Fruit fly (Drosophila melanogaster) whole organism, prepupa: ENCODE data around the gene RanGAP.

Source experiments
- Blimp-1 ChIP-seq: fragments of 200-800 bp; sonication (Bioruptor generic); optimal IDR thresholded peaks from 3 replicates; lab custom pipeline; 2017; ENCODE audit warnings: missing biosample characterization, missing genetic modification characterization, mild to moderate bottlenecking, moderate library complexity, missing genetic modification reagents
- CG11294 ChIP-seq: fragments of 200-800 bp; sonication (Bioruptor generic); IDR thresholded peaks from 2 replicates; pipeline ENCODE4 v1.3.6; 2022; ENCODE audit warnings: missing biosample characterization, missing genetic modification characterization
- CG11762 ChIP-seq: fragments of 200-800 bp; sonication (Bioruptor generic); optimal IDR thresholded peaks from 3 replicates; lab custom pipeline; 2016; ENCODE audit warnings: missing biosample characterization, missing genetic modification characterization; ENCODE audit not compliant: insufficient read depth
- CG11902 ChIP-seq: fragments of 200-800 bp; sonication (Bioruptor generic); optimal IDR thresholded peaks from 3 replicates; lab custom pipeline; 2016; ENCODE audit warnings: missing biosample characterization, missing genetic modification characterization
- CG15336 ChIP-seq: fragments of 200-800 bp; sonication (Bioruptor generic); IDR thresholded peaks from 2 replicates; pipeline ENCODE4 v1.3.6; 2022; ENCODE audit warnings: missing biosample characterization, missing genetic modification characterization
- CG1621 ChIP-seq: fragments of 200-800 bp; sonication (Bioruptor generic); optimal IDR thresholded peaks from 3 replicates; lab custom pipeline; 2018; ENCODE audit warnings: missing biosample characterization, mild to moderate bottlenecking, missing genetic modification characterization
- CG16779 ChIP-seq: fragments of 200-800 bp; sonication (Bioruptor generic); optimal IDR thresholded peaks from 3 replicates; lab custom pipeline; 2017; ENCODE audit warnings: missing biosample characterization, mild to moderate bottlenecking, missing genetic modification characterization
- CG3032 ChIP-seq: fragments of 200-800 bp; optimal IDR thresholded peaks from 2 replicates; lab custom pipeline; 2019; ENCODE audit warnings: missing biosample characterization, mild to moderate bottlenecking, missing genetic modification characterization, moderate library complexity
- CG31627 ChIP-seq: fragments of 200-800 bp; sonication (Bioruptor generic); optimal IDR thresholded peaks from 3 replicates; lab custom pipeline; 2016; ENCODE audit warnings: missing biosample characterization, missing genetic modification characterization
- CG32006 ChIP-seq: fragments of 200-800 bp; sonication (Bioruptor generic); optimal IDR thresholded peaks from 3 replicates; lab custom pipeline; 2017; ENCODE audit warnings: missing biosample characterization, mild to moderate bottlenecking, missing genetic modification characterization
- CG34406 ChIP-seq: fragments of 200-800 bp; sonication (Bioruptor generic); optimal IDR thresholded peaks from 3 replicates; lab custom pipeline; 2016; ENCODE audit warnings: missing biosample characterization, missing genetic modification characterization
- CG3919 ChIP-seq: fragments of 200-800 bp; sonication (Bioruptor generic); optimal IDR thresholded peaks from 3 replicates; lab custom pipeline; 2016; ENCODE audit warnings: missing biosample characterization, missing genetic modification characterization
- CG6276 ChIP-seq: fragments of 200-800 bp; sonication (Bioruptor generic); optimal IDR thresholded peaks from 2 replicates; lab custom pipeline; 2017; ENCODE audit warnings: missing biosample characterization, mild to moderate bottlenecking, missing genetic modification characterization
- CG6792 ChIP-seq: fragments of 200-800 bp; sonication (Bioruptor generic); optimal IDR thresholded peaks from 3 replicates; lab custom pipeline; 2016; ENCODE audit warnings: missing biosample characterization, missing genetic modification characterization
- CG6808 ChIP-seq: fragments of 200-800 bp; sonication (Bioruptor generic); optimal IDR thresholded peaks from 3 replicates; lab custom pipeline; 2017; ENCODE audit warnings: missing biosample characterization, missing genetic modification characterization, mild to moderate bottlenecking, moderate library complexity, missing genetic modification reagents
- CG6854 ChIP-seq: fragments of 200-800 bp; sonication (Bioruptor generic); optimal IDR thresholded peaks from 2 replicates; lab custom pipeline; 2017; ENCODE audit warnings: missing biosample characterization, mild to moderate bottlenecking, missing genetic modification characterization
- CG7368 ChIP-seq: fragments of 200-800 bp; sonication (Bioruptor generic); optimal IDR thresholded peaks from 3 replicates; lab custom pipeline; 2016; ENCODE audit warnings: missing biosample characterization, missing genetic modification characterization
- CG8119 ChIP-seq: fragments of 200-800 bp; sonication (Bioruptor generic); IDR thresholded peaks from 3 replicates; pipeline ENCODE4 v1.3.6; 2022; ENCODE audit warnings: missing biosample characterization, missing genetic modification characterization
- CG8319 ChIP-seq: fragments of 200-800 bp; sonication (Bioruptor generic); optimal IDR thresholded peaks from 3 replicates; lab custom pipeline; 2016; ENCODE audit warnings: missing biosample characterization, missing genetic modification characterization
- CG8632 ChIP-seq: fragments of 200-800 bp; sonication (Bioruptor generic); optimal IDR thresholded peaks from 3 replicates; lab custom pipeline; 2016; ENCODE audit warnings: missing biosample characterization, missing genetic modification characterization
- Eip75B ChIP-seq: fragments of 200-800 bp; sonication (Bioruptor generic); optimal IDR thresholded peaks from 3 replicates; lab custom pipeline; 2016; ENCODE audit warnings: missing biosample characterization, missing genetic modification characterization
- Eip93F ChIP-seq: fragments of 200-800 bp; sonication (Bioruptor generic); optimal IDR thresholded peaks from 2 replicates; lab custom pipeline; 2016; ENCODE audit warnings: missing biosample characterization, mild to moderate bottlenecking, missing genetic modification characterization
- Ets96B ChIP-seq: fragments of 200-800 bp; optimal IDR thresholded peaks from 2 replicates; lab custom pipeline; 2019; ENCODE audit warnings: missing biosample characterization, mild to moderate bottlenecking, missing genetic modification characterization, moderate library complexity
- Hr38 ChIP-seq: sonication (Bioruptor generic); optimal IDR thresholded peaks from 2 replicates; lab custom pipeline; 2016; ENCODE audit warnings: missing biosample characterization, missing genetic modification characterization
- Hr4 ChIP-seq: fragments of 200-800 bp; sonication (Bioruptor generic); optimal IDR thresholded peaks from 3 replicates; lab custom pipeline; 2016; ENCODE audit warnings: missing biosample characterization, missing genetic modification characterization
- Lpt ChIP-seq: fragments of 200-800 bp; sonication (Bioruptor generic); optimal IDR thresholded peaks from 3 replicates; lab custom pipeline; 2016; ENCODE audit warnings: missing biosample characterization, missing genetic modification characterization
- Met ChIP-seq: fragments of 200-800 bp; sonication (Bioruptor generic); optimal IDR thresholded peaks from 3 replicates; lab custom pipeline; 2016; ENCODE audit warnings: missing biosample characterization, missing genetic modification characterization
- OdsH ChIP-seq: fragments of 200-800 bp; sonication (Bioruptor generic); optimal IDR thresholded peaks from 3 replicates; lab custom pipeline; 2016; ENCODE audit warnings: missing biosample characterization, missing genetic modification characterization
- Smox ChIP-seq: fragments of 200-800 bp; sonication (Bioruptor generic); optimal IDR thresholded peaks from 3 replicates; lab custom pipeline; 2016; ENCODE audit warnings: missing biosample characterization, missing genetic modification characterization
- Sox102F ChIP-seq: fragments of 200-800 bp; sonication (Bioruptor generic); optimal IDR thresholded peaks from 2 replicates; lab custom pipeline; 2016; ENCODE audit warnings: missing biosample characterization, mild to moderate bottlenecking, missing genetic modification characterization
- Sox15 ChIP-seq: fragments of 200-800 bp; sonication (Bioruptor generic); optimal IDR thresholded peaks from 3 replicates; lab custom pipeline; 2016; ENCODE audit warnings: missing biosample characterization, missing genetic modification characterization
- achi ChIP-seq: fragments of 200-800 bp; sonication (Bioruptor generic); optimal IDR thresholded peaks from 3 replicates; lab custom pipeline; 2016; ENCODE audit warnings: missing biosample characterization, missing genetic modification characterization
- acj6 ChIP-seq: fragments of 200-800 bp; sonication (Bioruptor generic); optimal IDR thresholded peaks from 3 replicates; lab custom pipeline; 2016; ENCODE audit warnings: missing biosample characterization, missing genetic modification characterization
- cyc ChIP-seq: fragments of 200-800 bp; sonication (Bioruptor generic); optimal IDR thresholded peaks from 3 replicates; lab custom pipeline; 2016; ENCODE audit warnings: missing biosample characterization, missing genetic modification characterization
- dac ChIP-seq: fragments of 200-800 bp; sonication (Bioruptor generic); optimal IDR thresholded peaks from 2 replicates; lab custom pipeline; 2017; ENCODE audit warnings: missing biosample characterization, mild to moderate bottlenecking, missing genetic modification characterization
- dsx ChIP-seq: fragments of 200-800 bp; optimal IDR thresholded peaks from 3 replicates; lab custom pipeline; 2019; ENCODE audit warnings: missing biosample characterization, mild to moderate bottlenecking, missing genetic modification characterization, moderate library complexity; ENCODE audit not compliant: poor library complexity, severe bottlenecking
- eg ChIP-seq: fragments of 200-800 bp; sonication (Bioruptor generic); IDR thresholded peaks from 3 replicates; pipeline ENCODE4 v1.3.6; 2022; ENCODE audit warnings: missing biosample characterization, missing genetic modification characterization
- esn ChIP-seq: fragments of 200-800 bp; sonication (Bioruptor generic); optimal IDR thresholded peaks from 2 replicates; lab custom pipeline; 2016; ENCODE audit warnings: missing biosample characterization, mild to moderate bottlenecking, missing genetic modification characterization, moderate library complexity
- fd59A ChIP-seq: fragments of 200-800 bp; sonication (Bioruptor generic); optimal IDR thresholded peaks from 2 replicates; lab custom pipeline; 2017; ENCODE audit warnings: missing biosample characterization, mild to moderate bottlenecking, missing genetic modification characterization, missing genetic modification reagents
- fkh ChIP-seq: fragments of 200-800 bp; sonication (Bioruptor generic); optimal IDR thresholded peaks from 3 replicates; lab custom pipeline; 2017; ENCODE audit warnings: missing biosample characterization, mild to moderate bottlenecking, missing genetic modification characterization, moderate library complexity
- net ChIP-seq: fragments of 200-800 bp; sonication (Bioruptor generic); optimal IDR thresholded peaks from 3 replicates; lab custom pipeline; 2016; ENCODE audit warnings: missing biosample characterization, missing genetic modification characterization
- pdm3 ChIP-seq: fragments of 200-800 bp; sonication (Bioruptor generic); optimal IDR thresholded peaks from 3 replicates; lab custom pipeline; 2016; ENCODE audit warnings: missing biosample characterization, missing genetic modification characterization
- salr ChIP-seq, 2 experiments: fragments of 200-800 bp; sonication (Bioruptor generic); optimal IDR thresholded peaks; 3 replicates each; lab custom pipeline; 2016 to 2018; ENCODE audit warnings: missing biosample characterization in 2 of 2, missing genetic modification characterization in 2 of 2, mild to moderate bottlenecking in 1 of 2
- ss ChIP-seq, 2 experiments: fragments of 200-800 bp; sonication (Bioruptor generic); optimal IDR thresholded peaks; 2 replicates in 1 of 2; 3 replicates in 1 of 2; lab custom pipeline; 2017 to 2018; ENCODE audit warnings: mild to moderate bottlenecking in 2 of 2, missing biosample characterization in 2 of 2, missing genetic modification characterization in 2 of 2, moderate library complexity in 1 of 2
- svp ChIP-seq: fragments of 200-800 bp; sonication (Bioruptor generic); peaks from one replicate; lab custom pipeline; 2016; ENCODE audit warnings: missing biosample characterization, missing genetic modification characterization
- topi ChIP-seq: fragments of 200-800 bp; sonication (Bioruptor generic); optimal IDR thresholded peaks from 3 replicates; lab custom pipeline; 2016; ENCODE audit warnings: missing biosample characterization, missing genetic modification characterization
- vri ChIP-seq: fragments of 200-800 bp; sonication (Bioruptor generic); optimal IDR thresholded peaks from 3 replicates; lab custom pipeline; 2016; ENCODE audit warnings: missing biosample characterization, mild to moderate bottlenecking, missing genetic modification characterization

RanGAP gene

DNA sequence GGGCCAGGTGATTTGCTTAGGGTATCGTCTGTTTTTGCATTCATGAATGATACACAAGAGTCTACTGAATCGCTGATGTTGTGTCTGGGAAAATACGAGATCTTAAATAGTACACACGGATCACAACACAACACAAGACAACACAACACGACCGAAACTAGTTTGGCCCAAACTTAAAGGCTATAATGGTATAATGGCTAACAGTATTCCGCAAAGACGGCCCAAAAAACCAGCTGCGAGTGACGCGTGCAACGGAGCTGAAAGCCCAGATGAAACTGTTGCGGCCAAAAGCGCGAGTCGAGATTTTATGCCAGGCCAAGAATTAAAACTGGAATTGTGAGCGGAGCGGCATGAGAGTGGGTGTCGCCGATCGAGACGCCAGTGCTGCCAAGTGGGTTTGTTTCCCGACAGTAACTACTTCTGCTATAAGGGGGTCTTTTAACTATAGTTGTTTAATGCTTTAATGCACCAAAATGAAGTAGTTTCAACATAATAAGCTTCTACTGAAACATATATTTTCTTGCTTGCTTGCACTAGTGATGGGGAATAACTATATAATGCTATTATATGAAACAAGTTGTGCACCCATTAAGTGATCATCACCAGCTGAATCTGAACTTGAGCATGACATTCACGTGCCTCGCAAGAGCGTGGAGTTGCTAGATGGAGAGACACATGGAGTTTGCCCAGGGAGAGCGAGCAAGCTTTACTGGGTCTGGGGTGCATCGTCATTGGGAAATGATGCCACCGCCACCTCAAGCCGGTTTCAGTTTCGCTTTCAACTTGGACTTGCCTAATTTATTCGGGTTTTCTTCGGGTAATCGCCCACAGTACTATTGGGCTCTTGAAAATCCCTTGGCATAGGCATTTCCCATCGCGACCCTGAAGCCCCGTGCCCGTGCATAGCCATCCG, 2.8 kb upstream of the RanGAP start (continued):
- peak; percentile 13 for TF ChIP-seq Eip75B (GFP tag; lab: Kevin White, UChicago)

DNA sequence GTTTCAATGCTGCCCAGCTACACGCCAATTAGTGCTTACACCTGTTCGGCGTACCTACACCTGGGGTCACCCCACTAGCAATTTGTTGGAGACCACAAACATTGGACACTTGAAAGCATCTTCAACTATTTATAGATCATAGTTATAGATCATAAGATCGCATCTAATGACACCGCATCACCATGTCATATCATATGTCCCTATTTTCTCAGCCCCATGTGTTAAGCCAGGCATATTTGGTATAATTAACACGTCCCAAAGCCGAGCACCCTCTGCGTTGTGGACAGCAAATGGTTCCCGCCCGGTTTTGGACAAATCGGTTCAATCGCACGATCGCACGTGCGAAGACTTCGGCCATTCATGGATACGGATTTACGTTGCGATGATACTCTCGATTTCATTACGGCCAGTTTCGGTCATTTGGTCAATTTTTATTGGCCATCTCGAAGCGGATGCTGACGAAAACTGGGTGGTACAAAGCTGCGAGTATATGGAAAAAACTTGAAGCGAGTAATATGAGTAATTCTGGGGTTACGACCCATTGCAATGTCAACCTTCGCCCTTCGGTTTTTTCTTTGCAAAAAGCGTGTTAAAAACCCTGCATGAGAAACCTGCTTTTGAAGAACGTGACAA, 2.0 kb upstream of the RanGAP start:
- TF ChIP-seq CG16779 (tag; lab: Kevin White, UChicago), result peak; percentile 33
- peak; percentile 59 for TF ChIP-seq Sox15 (GFP tag; lab: Kevin White, UChicago)
- TF ChIP-seq dac (GFP tag; lab: Kevin White, UChicago), result peak; percentile 67
- TF ChIP-seq CG32006 (GFP tag; lab: Kevin White, UChicago), result peak; percentile 68
- TF ChIP-seq Ets96B, result peak; percentile 81
- no peak for TF ChIP-seq CG11762 (GFP tag; lab: Kevin White, UChicago)
- TF ChIP-seq CG6792 (GFP tag; lab: Kevin White, UChicago), result peak; percentile 3
- peak; percentile 5 for TF ChIP-seq dsx (GFP tag; lab: Kevin White, UChicago)
- TF ChIP-seq acj6 (GFP tag; lab: Kevin White, UChicago), result peak; percentile 74
- peak; percentile 69 for TF ChIP-seq Blimp-1 (GFP tag; lab: Kevin White, UChicago)
- TF ChIP-seq net (GFP tag; lab: Kevin White, UChicago), result peak; percentile 86
- peak; percentile 34 to 75 for TF ChIP-seq salr (GFP tag; optimal IDR thresholded peaks at IDR 0.05; lab: Kevin White, UChicago)
- peak; percentile 74 for TF ChIP-seq CG34406 (GFP tag; lab: Kevin White, UChicago)
- peak; percentile 68 for TF ChIP-seq svp (GFP tag; lab: Kevin White, UChicago)
- TF ChIP-seq CG15336 (GFP tag; lab: Robert Waterston, UW), result peak; percentile 74
- peak; percentile 21 for TF ChIP-seq CG8632
- TF ChIP-seq vri (GFP tag; lab: Kevin White, UChicago), result no peak
- peak; percentile 83 for TF ChIP-seq achi (GFP tag; lab: Kevin White, UChicago)
- TF ChIP-seq topi (GFP tag; lab: Kevin White, UChicago), result peak; percentile 49
- TF ChIP-seq CG3032, result peak; percentile 54
- peak; percentile 11 for TF ChIP-seq CG31627 (GFP tag; lab: Kevin White, UChicago)
- TF ChIP-seq fkh (GFP tag; lab: Kevin White, UChicago), result no peak
- TF ChIP-seq CG3919 (GFP tag; lab: Kevin White, UChicago), result peak; percentile 48
- TF ChIP-seq pdm3 (GFP tag; lab: Kevin White, UChicago), result peak; percentile 61
- peak; percentile 7 for TF ChIP-seq CG7368 (GFP tag; lab: Kevin White, UChicago)
- TF ChIP-seq CG6276 (GFP tag; lab: Kevin White, UChicago), result no peak
- no peak for TF ChIP-seq CG11294 (GFP tag; lab: Robert Waterston, UW)
- peak; percentile 59 for TF ChIP-seq CG1621
- TF ChIP-seq OdsH, result peak; percentile 83
- TF ChIP-seq CG8119 (GFP tag; lab: Robert Waterston, UW), result peak; percentile 77
- TF ChIP-seq Met (GFP tag; lab: Kevin White, UChicago), result no peak
- TF ChIP-seq Eip93F (GFP tag; lab: Kevin White, UChicago), result no peak
- no peak for TF ChIP-seq Lpt (GFP tag; lab: Kevin White, UChicago)
- TF ChIP-seq Hr38 (GFP tag; lab: Kevin White, UChicago), result no peak
- TF ChIP-seq Sox102F (GFP tag; lab: Kevin White, UChicago), result peak; percentile 16
- TF ChIP-seq CG6808 (GFP tag; lab: Kevin White, UChicago), result peak; percentile 51
- peak; percentile 36 for TF ChIP-seq cyc (GFP tag; lab: Kevin White, UChicago)
- peak; percentile 81 for TF ChIP-seq Hr4 (GFP tag; lab: Kevin White, UChicago)
- peak; percentile 7 for TF ChIP-seq CG8319 (GFP tag; lab: Kevin White, UChicago)
- TF ChIP-seq fd59A (GFP tag; lab: Kevin White, UChicago), result peak; percentile 73
- TF ChIP-seq esn (GFP tag; lab: Kevin White, UChicago), result no peak
- TF ChIP-seq Smox (GFP tag; lab: Kevin White, UChicago), result peak; percentile 48
- peak; percentile 54; the same call in 2 of the 3 replicates for TF ChIP-seq eg (GFP tag; lab: Robert Waterston, UW)
- no peak for TF ChIP-seq ss (GFP tag; optimal IDR thresholded peaks at IDR 0.05; lab: Kevin White, UChicago)
- peak; percentile 22 for TF ChIP-seq CG11902 (GFP tag; lab: Kevin White, UChicago)
- no peak for TF ChIP-seq CG6854
